Fruit fly (Drosophila melanogaster) whole organism: Measurements from ENCODE around the gene ND-13A.

Source experiments
- CG8478 ChIP-seq: fragments of >200 bp; optimal IDR thresholded peaks from 2 replicates; lab custom pipeline; 2018; ENCODE audit warnings: inconsistent platforms
- psq ChIP-seq: fragments of >200 bp; optimal IDR thresholded peaks from 2 replicates; lab custom pipeline; 2017

DNA sequence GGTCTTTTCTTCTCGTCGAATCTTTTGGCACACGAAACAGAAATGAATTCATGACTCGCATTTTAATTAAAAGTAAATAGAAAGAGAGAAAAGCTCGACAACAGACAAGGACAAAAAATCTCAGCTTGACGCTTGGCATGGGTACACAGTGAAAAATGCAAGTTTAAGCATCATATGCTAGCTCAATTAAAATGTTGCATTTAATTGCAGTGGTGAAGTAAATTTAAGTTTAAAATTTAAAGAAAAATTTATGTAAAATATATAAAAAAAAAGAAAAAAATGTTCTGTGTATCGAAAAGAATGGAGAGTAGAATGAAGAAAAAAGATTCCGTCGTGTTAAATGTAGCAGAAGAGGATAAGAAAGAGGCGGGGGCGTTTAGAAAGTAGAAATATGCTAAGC, 14.5 kb downstream of the ND-13A start:
- no peak for TF ChIP-seq psq (lab: Kevin White, UChicago)
- no peak for TF ChIP-seq CG8478 (lab: Kevin White, UChicago)
